Worm (Caenorhabditis elegans) whole organism, early embryonic: ENCODE measurements around the gene C48B4.12.

Experiments used
- B0310.2 ChIP-seq: sonication (generic microtip); optimal IDR thresholded peaks from 2 replicates; lab custom pipeline; 2016; ENCODE audit warnings: mild to moderate bottlenecking, missing genetic modification characterization, missing compliant biosample characterization
- F13C5.2 ChIP-seq: sonication (generic microtip); optimal IDR thresholded peaks from 2 replicates; lab custom pipeline; 2017; ENCODE audit warnings: mild to moderate bottlenecking, missing genetic modification characterization, inconsistent platforms, missing compliant biosample characterization
- aly-1 ChIP-seq: sonication (generic microtip); optimal IDR thresholded peaks from 2 replicates; lab custom pipeline; 2016; ENCODE audit warnings: missing genetic modification characterization, missing compliant biosample characterization
- ama-1 ChIP-seq: fragments of 150-350 bp; optimal IDR thresholded peaks from 2 replicates; lab custom pipeline; 2014
- ceh-36 ChIP-seq: sonication (generic microtip); optimal IDR thresholded peaks from 2 replicates; lab custom pipeline; 2016; ENCODE audit warnings: missing genetic modification characterization, inconsistent platforms, missing compliant biosample characterization
- ets-7 ChIP-seq: sonication (generic microtip); optimal IDR thresholded peaks from 2 replicates; lab custom pipeline; 2016; ENCODE audit warnings: missing genotype, missing genetic modification characterization, missing compliant biosample characterization
- flt-1 ChIP-seq: fragments of 200-800 bp; sonication (Bioruptor generic); IDR thresholded peaks from 2 replicates; pipeline ENCODE4 v1.3.6; 2022; ENCODE audit warnings: missing genetic modification characterization, missing compliant biosample characterization
- hmg-4 ChIP-seq: fragments of 200-800 bp; sonication (Bioruptor generic); optimal IDR thresholded peaks from 2 replicates; lab custom pipeline; 2018; ENCODE audit warnings: mild to moderate bottlenecking, missing genetic modification characterization, missing compliant biosample characterization
- pes-1 ChIP-seq: fragments of 200-800 bp; sonication (Bioruptor generic); IDR thresholded peaks from 2 replicates; pipeline ENCODE4 v1.3.6; 2022; ENCODE audit warnings: missing genetic modification reagents, missing genetic modification characterization, missing compliant biosample characterization
- scrt-1 ChIP-seq: fragments of 200-800 bp; sonication (Bioruptor generic); IDR thresholded peaks from 2 replicates; pipeline ENCODE4 v1.3.6; 2022; ENCODE audit warnings: missing genetic modification characterization, missing compliant biosample characterization
- tbx-37 ChIP-seq: fragments of 200-800 bp; sonication (Bioruptor generic); conservative IDR thresholded peaks from 2 replicates; pipeline ENCODE4 v1.3.6; 2022; ENCODE audit warnings: missing genetic modification reagents, missing genetic modification characterization, missing compliant biosample characterization
- tra-4 ChIP-seq: sonication (generic microtip); optimal IDR thresholded peaks from 2 replicates; lab custom pipeline; 2017; ENCODE audit warnings: missing genetic modification characterization, missing compliant biosample characterization

DNA sequence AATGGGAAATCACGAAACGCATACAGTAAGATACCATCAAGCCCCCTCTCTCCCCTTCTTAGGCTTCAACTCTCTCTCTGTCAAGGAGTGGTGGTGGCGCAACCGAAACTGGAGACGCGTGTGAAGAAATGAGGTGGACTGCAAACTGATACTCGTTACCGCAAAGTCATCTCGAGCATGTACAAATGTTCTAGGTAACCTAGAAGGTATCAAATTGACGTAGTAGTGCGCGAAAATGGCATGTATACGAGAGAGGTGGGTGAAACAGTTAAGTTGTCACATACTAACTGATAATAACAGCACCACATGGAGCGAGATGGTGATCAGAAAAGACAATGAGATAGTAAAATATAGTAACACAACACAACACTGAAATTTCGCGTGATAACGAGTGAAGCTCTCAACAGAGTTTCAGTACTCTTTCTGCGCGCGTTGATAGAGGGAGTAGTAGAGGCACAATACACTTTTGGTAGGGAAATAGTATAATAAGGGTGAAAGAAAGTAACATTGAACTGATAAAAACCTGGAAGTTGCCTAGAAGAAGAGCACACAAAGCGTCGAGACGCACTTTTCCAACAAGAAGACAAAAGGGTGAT is 41.1 kb downstream of the C48B4.12 start:
- TF ChIP-seq tra-4 (no peak), F13C5.2 (tag; lab: Kevin White, UChicago) (no peak), ceh-36 (no peak), pes-1 (no peak), ama-1 (lab: Kevin White, UChicago) (no peak), scrt-1 (no peak), flt-1 (no peak), hmg-4 (GFP tag; lab: Kevin White, UChicago) (no peak), tbx-37 (GFP tag; lab: Robert Waterston, UW) (no peak), aly-1 (tag; lab: Kevin White, UChicago) (no peak), ets-7 (tag; lab: Kevin White, UChicago) (no peak), B0310.2 (tag; lab: Kevin White, UChicago) (no peak)
